Worm (Caenorhabditis elegans) whole organism, late embryonic: ENCODE results near the gene ZC513.3.

Experiments
- C38D4.7 ChIP-seq: fragments of 200-800 bp; sonication (Bioruptor generic); optimal IDR thresholded peaks from 2 replicates; lab custom pipeline; 2018; ENCODE audit warnings: mild to moderate bottlenecking, missing genetic modification characterization, moderate library complexity, missing compliant biosample characterization
- F13H6.1 ChIP-seq: sonication (generic microtip); optimal IDR thresholded peaks from 2 replicates; lab custom pipeline; 2016; ENCODE audit warnings: missing genetic modification characterization, missing compliant biosample characterization
- T23F11.4 ChIP-seq: fragments of 200-800 bp; sonication (Bioruptor generic); optimal IDR thresholded peaks from 2 replicates; lab custom pipeline; 2018; ENCODE audit warnings: mild to moderate bottlenecking, missing genetic modification characterization, missing compliant biosample characterization
- ama-1 ChIP-seq: fragments of 150-350 bp; optimal IDR thresholded peaks from 2 replicates; lab custom pipeline; 2014
- ceh-18 ChIP-seq: sonication (generic microtip); optimal IDR thresholded peaks from 2 replicates; lab custom pipeline; 2016; ENCODE audit warnings: missing genetic modification characterization, missing compliant biosample characterization
- ceh-22 ChIP-seq: sonication (generic microtip); optimal IDR thresholded peaks from 2 replicates; lab custom pipeline; 2017; ENCODE audit warnings: missing biosample characterization, missing genetic modification characterization
- ceh-24 ChIP-seq: sonication (generic microtip); optimal IDR thresholded peaks from 2 replicates; lab custom pipeline; 2016; ENCODE audit warnings: mild to moderate bottlenecking, missing genetic modification characterization, missing compliant biosample characterization
- ceh-31 ChIP-seq: sonication (generic microtip); optimal IDR thresholded peaks from 2 replicates; lab custom pipeline; 2016; ENCODE audit warnings: missing genetic modification characterization, missing compliant biosample characterization
- ceh-34 ChIP-seq: sonication (generic microtip); optimal IDR thresholded peaks from 2 replicates; lab custom pipeline; 2016; ENCODE audit warnings: mild to moderate bottlenecking, missing genetic modification characterization, missing compliant biosample characterization
- ceh-48 ChIP-seq: sonication (generic microtip); optimal IDR thresholded peaks from 2 replicates; lab custom pipeline; 2016; ENCODE audit warnings: missing genetic modification characterization, inconsistent platforms, missing compliant biosample characterization
- che-1 ChIP-seq: sonication (generic microtip); optimal IDR thresholded peaks from 2 replicates; lab custom pipeline; 2016; ENCODE audit warnings: mild to moderate bottlenecking, missing genetic modification characterization, missing compliant biosample characterization
- elt-2 ChIP-seq: sonication (generic microtip); optimal IDR thresholded peaks from 2 replicates; lab custom pipeline; 2016; ENCODE audit warnings: missing genetic modification reagents, missing genetic modification characterization, missing compliant biosample characterization
- ets-4 ChIP-seq: sonication (generic microtip); optimal IDR thresholded peaks from 2 replicates; lab custom pipeline; 2016; ENCODE audit warnings: missing genetic modification characterization, missing compliant biosample characterization
- fkh-10 ChIP-seq: fragments of 150-350 bp; optimal IDR thresholded peaks from 2 replicates; lab custom pipeline; 2014; ENCODE audit warnings: missing biosample characterization, missing genetic modification reagents, missing genetic modification characterization
- fkh-6 ChIP-seq: sonication (generic microtip); optimal IDR thresholded peaks from 2 replicates; lab custom pipeline; 2016; ENCODE audit warnings: missing genetic modification characterization, missing compliant biosample characterization
- hlh-13 ChIP-seq: fragments of 200-800 bp; sonication (Bioruptor generic); optimal IDR thresholded peaks from 2 replicates; lab custom pipeline; 2018; ENCODE audit warnings: mild to moderate bottlenecking, missing genetic modification characterization, missing compliant biosample characterization
- hlh-15 ChIP-seq: sonication (generic microtip); optimal IDR thresholded peaks from 2 replicates; lab custom pipeline; 2016; ENCODE audit warnings: missing genetic modification characterization, missing compliant biosample characterization
- hlh-30 ChIP-seq: sonication (generic microtip); optimal IDR thresholded peaks from 2 replicates; lab custom pipeline; 2017; ENCODE audit warnings: antibody characterized with exemption, missing genetic modification characterization, missing compliant biosample characterization; ENCODE audit not compliant: insufficient read depth
- nfya-1 ChIP-seq: sonication (generic microtip); optimal IDR thresholded peaks from 2 replicates; lab custom pipeline; 2017; ENCODE audit warnings: missing genetic modification characterization, mild to moderate bottlenecking, missing compliant biosample characterization, antibody characterized with exemption, moderate library complexity
- nhr-11 ChIP-seq: fragments of 150-350 bp; optimal IDR thresholded peaks from 2 replicates; lab custom pipeline; 2014; ENCODE audit warnings: missing biosample characterization, missing genetic modification characterization
- nhr-232 ChIP-seq: sonication (generic microtip); optimal IDR thresholded peaks from 2 replicates; lab custom pipeline; 2016; ENCODE audit warnings: missing genetic modification characterization, missing compliant biosample characterization
- npax-4 ChIP-seq: sonication (generic microtip); optimal IDR thresholded peaks from 2 replicates; lab custom pipeline; 2016; ENCODE audit warnings: missing genetic modification characterization, missing compliant biosample characterization
- pat-9 ChIP-seq: fragments of 200-800 bp; sonication (Bioruptor generic); optimal IDR thresholded peaks from 2 replicates; lab custom pipeline; 2018; ENCODE audit warnings: mild to moderate bottlenecking, missing genetic modification characterization, moderate library complexity, missing compliant biosample characterization
- pros-1 ChIP-seq: fragments of 150-350 bp; optimal IDR thresholded peaks from 2 replicates; lab custom pipeline; 2014; ENCODE audit warnings: missing biosample characterization, missing genetic modification reagents, missing genetic modification characterization
- ref-2 ChIP-seq: sonication (generic microtip); optimal IDR thresholded peaks from 2 replicates; lab custom pipeline; 2016; ENCODE audit warnings: missing genetic modification characterization, missing compliant biosample characterization
- sox-4 ChIP-seq: sonication (generic microtip); optimal IDR thresholded peaks from 2 replicates; lab custom pipeline; 2017; ENCODE audit warnings: mild to moderate bottlenecking, missing genetic modification characterization, inconsistent platforms, missing compliant biosample characterization
- syd-9 ChIP-seq: sonication (generic microtip); optimal IDR thresholded peaks from 2 replicates; lab custom pipeline; 2016; ENCODE audit warnings: mild to moderate bottlenecking, missing genetic modification characterization, moderate library complexity, missing compliant biosample characterization
- unc-42 ChIP-seq: sonication (generic microtip); optimal IDR thresholded peaks from 2 replicates; lab custom pipeline; 2016; ENCODE audit warnings: missing genotype, missing genetic modification characterization, missing compliant biosample characterization
- ztf-16 ChIP-seq: sonication (generic microtip); optimal IDR thresholded peaks from 2 replicates; lab custom pipeline; 2017; ENCODE audit warnings: missing genetic modification characterization, missing compliant biosample characterization

Gene ZC513.3

ce11 chrV:8000929-8001513, 45.8 kb upstream of the ZC513.3 start, which contains the start of gene Y97E10AR.1 (continued):
- TF ChIP-seq C38D4.7 (GFP tag; lab: Kevin White, UChicago), result peak; percentile 31
- no peak for TF ChIP-seq hlh-15 (tag; lab: Kevin White, UChicago)
- no peak for TF ChIP-seq nhr-232 (tag; lab: Kevin White, UChicago)
- no peak for TF ChIP-seq fkh-10 (GFP tag; lab: Kevin White, UChicago)
- TF ChIP-seq ceh-34 (tag; lab: Kevin White, UChicago), result peak; percentile 80
- no peak for TF ChIP-seq pat-9 (tag; lab: Kevin White, UChicago)
- no peak for TF ChIP-seq npax-4 (tag; lab: Kevin White, UChicago)
- no peak for TF ChIP-seq ceh-22 (tag; lab: Kevin White, UChicago)
- peak; percentile 92 for TF ChIP-seq hlh-30 (tag; lab: Kevin White, UChicago)
- TF ChIP-seq elt-2 (tag; lab: Kevin White, UChicago), result peak; percentile 40
- TF ChIP-seq ceh-24 (tag; lab: Kevin White, UChicago), result no peak
- TF ChIP-seq ztf-16 (tag; lab: Kevin White, UChicago), result no peak
- TF ChIP-seq sox-4 (tag; lab: Kevin White, UChicago), result no peak
- peak; percentile 73 for TF ChIP-seq syd-9
- TF ChIP-seq nfya-1 (tag; lab: Kevin White, UChicago), result peak; percentile 86
- no peak for TF ChIP-seq che-1 (tag; lab: Kevin White, UChicago)
- peak; percentile 61 for TF ChIP-seq ets-4
- peak; percentile 39 for TF ChIP-seq ceh-48 (tag; lab: Kevin White, UChicago)
- no peak for TF ChIP-seq nhr-11 (tag; lab: Kevin White, UChicago)
- TF ChIP-seq ref-2 (tag; lab: Kevin White, UChicago), result peak; percentile 53
- TF ChIP-seq F13H6.1, result peak; percentile 68
- TF ChIP-seq, all 69 proteins: peak for 31

ce11 chrV:8005000-8005399, 41.8 kb upstream of the ZC513.3 start, which contains the start of gene Y97E10AR.8:
Gene Y97E10AR.8 (plus strand): TSS chrV:8005300.
- TF ChIP-seq ceh-18 (tag; lab: Kevin White, UChicago), result no peak

ce11 chrV:8007460-8008292, 39.1 kb upstream of the ZC513.3 start, which contains the start of gene Y97E10AR.3:
Gene Y97E10AR.3 (minus strand): TSS chrV:8007510.
- no peak for TF ChIP-seq ceh-18 (tag; lab: Kevin White, UChicago)
- no peak for TF ChIP-seq fkh-6
- peak; percentile 21 for TF ChIP-seq unc-42
- TF ChIP-seq, all 69 proteins: peak for 1

ce11 chrV:8010103-8010502, 36.7 kb upstream of the ZC513.3 start, which contains the start of gene Y97E10AR.4:
Gene Y97E10AR.4 (minus strand): TSS chrV:8010233.
- TF ChIP-seq F13H6.1 (no peak), che-1 (tag; lab: Kevin White, UChicago) (no peak), sox-4 (tag; lab: Kevin White, UChicago) (no peak), T23F11.4 (GFP tag; lab: Kevin White, UChicago) (no peak), nfya-1 (tag; lab: Kevin White, UChicago) (no peak), nhr-232 (tag; lab: Kevin White, UChicago) (no peak), pros-1 (tag; lab: Kevin White, UChicago) (no peak), hlh-13 (GFP tag; lab: Kevin White, UChicago) (no peak)
- TF ChIP-seq, all 69 proteins: peak for 0

- TF ChIP-seq ceh-31 (tag; lab: Kevin White, UChicago) (no peak), ama-1 (lab: Kevin White, UChicago) (peak; percentile 33)
Observed at ce11 chrV:8010846-8011245, 36.0 kb upstream of the ZC513.3 start, which contains the start of gene lmtr-2. Gene lmtr-2 (minus strand): TSS chrV:8011106.
